In genomic region chr3R:28628696-28629095, dm6 we compare ENCODE assay signal across 2 fruit fly cellular contexts.
TF ChIP-seq lines count a peak whose summit lies in the region.

No protein-coding gene starts in this region.

- TF ChIP-seq CTCF in whole organism, embryonic (GFP tag; optimal IDR thresholded peaks at IDR 0.05; lab: Kevin White, UChicago) = no peak

TF ChIP-seq in whole organism, embryonic, 481 proteins besides CTCF, POLR2A, EP300 and RAD21:
- peak in 1 of 2 experiments; percentile 8 for TF ChIP-seq Pdp1 (GFP tag; optimal IDR thresholded peaks at IDR 0.05; lab: Kevin White, UChicago)
- TF ChIP-seq ATbp (GFP tag; optimal IDR thresholded peaks at IDR 0.05; lab: Kevin White, UChicago) = peak; percentile 5
- peak; percentile 45 for TF ChIP-seq Ets65A (GFP tag; lab: Kevin White, UChicago)
- TF ChIP-seq CG6254 (GFP tag; optimal IDR thresholded peaks at IDR 0.05; lab: Kevin White, UChicago) = no peak
- no peak for TF ChIP-seq pnt (GFP tag; optimal IDR thresholded peaks at IDR 0.05; lab: Kevin White, UChicago)
- no peak for TF ChIP-seq corto (GFP tag; optimal IDR thresholded peaks at IDR 0.05; lab: Kevin White, UChicago)
- no peak for TF ChIP-seq CG33213 (GFP tag; optimal IDR thresholded peaks at IDR 0.05; lab: Kevin White, UChicago)
- no peak for TF ChIP-seq HLH54F (GFP tag; optimal IDR thresholded peaks at IDR 0.05; lab: Kevin White, UChicago)
- TF ChIP-seq crc (GFP tag; optimal IDR thresholded peaks at IDR 0.05; lab: Kevin White, UChicago) = no peak
- TF ChIP-seq B-H2 (GFP tag; optimal IDR thresholded peaks at IDR 0.05; lab: Kevin White, UChicago) = no peak
- 0 out of 3 replicates have a peak, but pooled peaks have one; percentile 61 for TF ChIP-seq CG17361 (GFP tag; IDR thresholded peaks at IDR 0.05; lab: Robert Waterston, UW)
- no peak for TF ChIP-seq CG17612 (GFP tag; IDR thresholded peaks at IDR 0.05; lab: Robert Waterston, UW)
- no peak for TF ChIP-seq Hand (GFP tag; optimal IDR thresholded peaks at IDR 0.05; lab: Kevin White, UChicago)
- TF ChIP-seq CG17912 (GFP tag; optimal IDR thresholded peaks at IDR 0.05; lab: Kevin White, UChicago) = no peak

TF ChIP-seq in whole organism, pupa, 21 proteins besides CTCF, POLR2A, EP300 and RAD21:
- TF ChIP-seq CG15710 (tag; optimal IDR thresholded peaks at IDR 0.05; lab: Kevin White, UChicago) (no peak), Pif1B (GFP tag; optimal IDR thresholded peaks at IDR 0.05; lab: Kevin White, UChicago) (no peak), EcR (GFP tag; optimal IDR thresholded peaks at IDR 0.05; lab: Kevin White, UChicago) (peak; percentile 56), Pif1A (GFP tag; optimal IDR thresholded peaks at IDR 0.05; lab: Kevin White, UChicago) (no peak), CG8301 (tag; optimal IDR thresholded peaks at IDR 0.05; lab: Kevin White, UChicago) (no peak)
TF ChIP-seq in whole organism, pupa: peak in this region for 1.
